Worm (Caenorhabditis elegans) whole organism, L1 larva: ENCODE data around the gene Y37A1B.4.
A peak's percentile ranks its signal among the peaks of the same experiment; 100 is the strongest.

Experiments
- C04F5.9 ChIP-seq: sonication (generic microtip); optimal IDR thresholded peaks from 2 replicates; lab custom pipeline; 2016; ENCODE audit warnings: missing genetic modification characterization, missing compliant biosample characterization
- F16B12.6 ChIP-seq: fragments of 150-350 bp; optimal IDR thresholded peaks from 2 replicates; lab custom pipeline; 2014; ENCODE audit warnings: missing biosample characterization, missing genetic modification characterization
- Y116A8C.19 ChIP-seq: sonication (generic microtip); optimal IDR thresholded peaks from 2 replicates; lab custom pipeline; 2016; ENCODE audit warnings: missing compliant biosample characterization, missing genetic modification characterization, borderline replicate concordance
- aha-1 ChIP-seq: fragments of 150-350 bp; optimal IDR thresholded peaks from 2 replicates; lab custom pipeline; 2014; ENCODE audit warnings: missing biosample characterization, missing genetic modification characterization
- blmp-1 ChIP-seq: fragments of 150-350 bp; optimal IDR thresholded peaks from 2 replicates; lab custom pipeline; 2014; ENCODE audit warnings: missing biosample characterization, missing genetic modification characterization
- ceh-82 ChIP-seq, 3 experiments: fragments of 150-350 bp in 1 of 3; sonication (generic microtip) in 2 of 3; optimal IDR thresholded peaks; 2 replicates each; lab custom pipeline; 2014 to 2017; ENCODE audit warnings: missing biosample characterization in 3 of 3, missing genetic modification characterization in 3 of 3
- ceh-90 ChIP-seq: sonication (generic microtip); optimal IDR thresholded peaks from 2 replicates; lab custom pipeline; 2016; ENCODE audit warnings: missing genetic modification characterization, missing compliant biosample characterization
- ces-1 ChIP-seq: fragments of 150-350 bp; optimal IDR thresholded peaks from 2 replicates; lab custom pipeline; 2014; ENCODE audit warnings: missing biosample characterization, missing genetic modification reagents, missing genetic modification characterization
- dsc-1 ChIP-seq: sonication (generic microtip); optimal IDR thresholded peaks from 2 replicates; lab custom pipeline; 2016; ENCODE audit warnings: mild to moderate bottlenecking, missing genetic modification characterization, missing compliant biosample characterization
- efl-1 ChIP-seq, 4 experiments: fragments of 150-350 bp; optimal IDR thresholded peaks in 3 of 4; peaks in 1 of 4; 1 replicate in 1 of 4; 2 replicates in 3 of 4; lab custom pipeline; 2014; ENCODE audit warnings: missing biosample characterization in 2 of 4, missing genetic modification characterization in 2 of 4, missing genetic modification reagents in 2 of 4
- elt-2 ChIP-seq: sonication (generic microtip); optimal IDR thresholded peaks from 2 replicates; lab custom pipeline; 2016; ENCODE audit warnings: missing genetic modification characterization, mild to moderate bottlenecking, inconsistent platforms, missing compliant biosample characterization, missing genetic modification reagents
- elt-3 ChIP-seq, 6 experiments: fragments of 150-350 bp in 1 of 6; sonication (generic microtip); optimal IDR thresholded peaks; 2 replicates each; lab custom pipeline; 2017 to 2018; ENCODE audit warnings: missing biosample characterization in 6 of 6, missing genetic modification characterization in 6 of 6, inconsistent platforms in 1 of 6
- fkh-10 ChIP-seq: sonication (generic microtip); optimal IDR thresholded peaks from 2 replicates; lab custom pipeline; 2017; ENCODE audit warnings: missing biosample characterization, missing genetic modification reagents, missing genetic modification characterization
- fkh-4 ChIP-seq: sonication (generic microtip); optimal IDR thresholded peaks from 2 replicates; lab custom pipeline; 2016; ENCODE audit warnings: missing compliant biosample characterization, missing genetic modification characterization, borderline replicate concordance
- fkh-8 ChIP-seq: sonication (generic microtip); optimal IDR thresholded peaks from 2 replicates; lab custom pipeline; 2016; ENCODE audit warnings: mild to moderate bottlenecking, missing genetic modification characterization, missing compliant biosample characterization
- fos-1 ChIP-seq: fragments of 150-350 bp; optimal IDR thresholded peaks from 2 replicates; lab custom pipeline; 2014; ENCODE audit warnings: missing biosample characterization, missing genetic modification characterization
- hlh-17 ChIP-seq: fragments of 200-800 bp; sonication (Bioruptor generic); optimal IDR thresholded peaks from 2 replicates; lab custom pipeline; 2018; ENCODE audit warnings: missing genetic modification characterization, mild to moderate bottlenecking, missing compliant biosample characterization, moderate library complexity, borderline replicate concordance
- hlh-4 ChIP-seq: sonication (generic microtip); optimal IDR thresholded peaks from 2 replicates; lab custom pipeline; 2016; ENCODE audit warnings: mild to moderate bottlenecking, missing genetic modification characterization, missing compliant biosample characterization
- lin-14 ChIP-seq: fragments of 200-800 bp; sonication (Bioruptor generic); optimal IDR thresholded peaks from 2 replicates; lab custom pipeline; 2018; ENCODE audit warnings: mild to moderate bottlenecking, missing genetic modification characterization, moderate library complexity, missing compliant biosample characterization
- lin-39 ChIP-seq: fragments of 150-350 bp; optimal IDR thresholded peaks from 2 replicates; lab custom pipeline; 2014; ENCODE audit warnings: missing biosample characterization, missing genetic modification reagents, missing genetic modification characterization
- lir-3 ChIP-seq: sonication (generic microtip); optimal IDR thresholded peaks from 2 replicates; lab custom pipeline; 2016; ENCODE audit warnings: mild to moderate bottlenecking, missing genetic modification characterization, moderate library complexity, missing compliant biosample characterization; ENCODE audit not compliant: poor library complexity
- lsy-2 ChIP-seq, 2 experiments: fragments of 150-350 bp; optimal IDR thresholded peaks; 2 replicates each; lab custom pipeline; 2014; ENCODE audit warnings: missing biosample characterization in 2 of 2, missing genetic modification characterization in 2 of 2
- mab-9 ChIP-seq: fragments of 200-800 bp; sonication (Bioruptor generic); IDR thresholded peaks from 2 replicates; pipeline ENCODE4 v1.3.6; 2022; ENCODE audit warnings: missing genetic modification reagents, missing genetic modification characterization, missing compliant biosample characterization
- mef-2 ChIP-seq: fragments of 150-350 bp; optimal IDR thresholded peaks from 2 replicates; lab custom pipeline; 2014; ENCODE audit warnings: missing biosample characterization, missing genetic modification characterization
- mep-1 ChIP-seq: fragments of 150-350 bp; optimal IDR thresholded peaks from 2 replicates; lab custom pipeline; 2014; ENCODE audit warnings: missing biosample characterization, missing genetic modification characterization
- nhr-11 ChIP-seq: fragments of 150-350 bp; optimal IDR thresholded peaks from 2 replicates; lab custom pipeline; 2014; ENCODE audit warnings: missing biosample characterization, missing genetic modification characterization
- nhr-20 ChIP-seq: sonication (generic microtip); optimal IDR thresholded peaks from 2 replicates; lab custom pipeline; 2016; ENCODE audit warnings: mild to moderate bottlenecking, missing genetic modification characterization, missing compliant biosample characterization
- nhr-47 ChIP-seq: sonication (generic microtip); optimal IDR thresholded peaks from 2 replicates; lab custom pipeline; 2016; ENCODE audit warnings: mild to moderate bottlenecking, missing genetic modification characterization, moderate library complexity, missing compliant biosample characterization
- nhr-71 ChIP-seq: sonication (generic microtip); optimal IDR thresholded peaks from 2 replicates; lab custom pipeline; 2016; ENCODE audit warnings: mild to moderate bottlenecking, missing genetic modification characterization, moderate library complexity, missing compliant biosample characterization
- nhr-76 ChIP-seq: sonication (generic microtip); optimal IDR thresholded peaks from 2 replicates; lab custom pipeline; 2017; ENCODE audit warnings: missing biosample characterization, missing genetic modification characterization
- nhr-84 ChIP-seq: sonication (generic microtip); optimal IDR thresholded peaks from 2 replicates; lab custom pipeline; 2017; ENCODE audit warnings: missing biosample characterization, missing genetic modification characterization
- nhr-90 ChIP-seq: sonication (generic microtip); optimal IDR thresholded peaks from 2 replicates; lab custom pipeline; 2016; ENCODE audit warnings: mild to moderate bottlenecking, missing genetic modification characterization, missing compliant biosample characterization; ENCODE audit not compliant: poor library complexity
- pag-3 ChIP-seq: sonication (generic microtip); optimal IDR thresholded peaks from 2 replicates; lab custom pipeline; 2017; ENCODE audit warnings: missing genetic modification characterization, mild to moderate bottlenecking, missing compliant biosample characterization, antibody characterized with exemption, borderline replicate concordance; ENCODE audit not compliant: insufficient read depth
- pqm-1 ChIP-seq: sonication (generic microtip); optimal IDR thresholded peaks from 3 replicates; lab custom pipeline; 2017; ENCODE audit warnings: missing biosample characterization, missing genetic modification characterization
- snu-23 ChIP-seq: sonication (generic microtip); optimal IDR thresholded peaks from 2 replicates; lab custom pipeline; 2016; ENCODE audit warnings: missing genetic modification characterization, missing compliant biosample characterization
- sptf-1 ChIP-seq: fragments of 150-350 bp; optimal IDR thresholded peaks from 2 replicates; lab custom pipeline; 2014; ENCODE audit warnings: missing biosample characterization, missing genetic modification characterization
- sup-37 ChIP-seq: fragments of 200-800 bp; sonication (Bioruptor generic); optimal IDR thresholded peaks from 2 replicates; lab custom pipeline; 2018; ENCODE audit warnings: mild to moderate bottlenecking, missing genetic modification characterization, missing compliant biosample characterization
- swsn-7 ChIP-seq: sonication (generic microtip); optimal IDR thresholded peaks from 2 replicates; lab custom pipeline; 2016; ENCODE audit warnings: missing genetic modification characterization, missing compliant biosample characterization
- tbx-2 ChIP-seq: sonication (generic microtip); optimal IDR thresholded peaks from 2 replicates; lab custom pipeline; 2016; ENCODE audit warnings: missing genetic modification characterization, missing compliant biosample characterization
- unc-62 ChIP-seq: fragments of 150-350 bp; optimal IDR thresholded peaks from 2 replicates; lab custom pipeline; 2014; ENCODE audit warnings: missing biosample characterization, missing genetic modification reagents, missing genetic modification characterization
- unc-86 ChIP-seq: sonication (generic microtip); optimal IDR thresholded peaks from 2 replicates; lab custom pipeline; 2016; ENCODE audit warnings: missing genetic modification characterization, missing compliant biosample characterization
- vab-15 ChIP-seq: sonication (generic microtip); optimal IDR thresholded peaks from 2 replicates; lab custom pipeline; 2017; ENCODE audit warnings: missing genotype, mild to moderate bottlenecking, missing genetic modification characterization, missing compliant biosample characterization
- ztf-11 ChIP-seq, 2 experiments: sonication (generic microtip); optimal IDR thresholded peaks; 2 replicates each; lab custom pipeline; 2016 to 2017; ENCODE audit warnings: missing genetic modification characterization in 2 of 2, missing biosample characterization in 1 of 2, missing compliant biosample characterization in 1 of 2
- ztf-4 ChIP-seq: fragments of 150-350 bp; optimal IDR thresholded peaks from 2 replicates; lab custom pipeline; 2014; ENCODE audit warnings: missing biosample characterization, missing genetic modification characterization

Y37A1B.4 gene

DNA sequence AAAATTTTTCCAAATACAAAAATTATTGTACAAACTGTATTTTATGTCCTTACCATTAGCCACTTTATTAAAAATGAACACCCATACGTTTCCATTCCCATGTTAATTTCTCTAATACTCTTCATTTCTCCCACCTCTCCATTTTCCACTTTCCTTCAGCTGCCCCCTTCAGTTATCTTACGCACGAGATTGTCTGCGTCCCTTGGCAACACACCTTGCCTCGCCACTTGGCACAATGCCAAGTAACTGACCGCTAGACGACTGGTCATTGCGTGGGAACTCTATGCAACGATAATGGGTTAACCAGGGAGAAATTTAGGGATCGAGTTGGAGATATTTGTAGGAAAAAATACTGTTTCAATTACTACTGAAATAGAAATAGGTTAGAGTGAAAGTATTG is 13.7 kb downstream of the Y37A1B.4 start:
- TF ChIP-seq ceh-90 (tag; lab: Kevin White, UChicago) (no peak), pqm-1 (tag; lab: Kevin White, UChicago) (no peak), nhr-84 (tag; lab: Kevin White, UChicago) (no peak), nhr-20 (tag; lab: Kevin White, UChicago) (peak; percentile 0), efl-1 (optimal IDR thresholded peaks at IDR 0.05; lab: Kevin White, UChicago) (no peak), efl-1 (GFP tag; optimal IDR thresholded peaks at IDR 0.05 in 1 of 2; lab: Kevin White, UChicago) (peak in 1 of 2 experiments; percentile 64), unc-62 (no peak), snu-23 (GFP tag; lab: Kevin White, UChicago) (peak; percentile 3), nhr-47 (tag; lab: Kevin White, UChicago) (peak; percentile 10), sptf-1 (tag; lab: Kevin White, UChicago) (no peak), sup-37 (GFP tag; lab: Kevin White, UChicago) (no peak), ceh-82 (tag; optimal IDR thresholded peaks at IDR 0.05; lab: Kevin White, UChicago) (no peak), pag-3 (tag; lab: Kevin White, UChicago) (no peak), mab-9 (no peak), hlh-17 (GFP tag; lab: Kevin White, UChicago) (no peak), lin-14 (GFP tag; lab: Kevin White, UChicago) (no peak), tbx-2 (tag; lab: Kevin White, UChicago) (no peak), lin-39 (tag; lab: Kevin White, UChicago) (no peak), ztf-4 (tag; lab: Kevin White, UChicago) (no peak), hlh-4 (tag; lab: Kevin White, UChicago) (no peak), nhr-90 (tag; lab: Kevin White, UChicago) (no peak), nhr-76 (no peak), fkh-10 (GFP tag; lab: Kevin White, UChicago) (no peak), ztf-11 (tag; optimal IDR thresholded peaks at IDR 0.05; lab: Kevin White, UChicago) (peak in 1 of 2 experiments; percentile 42), nhr-11 (tag; lab: Kevin White, UChicago) (no peak), lir-3 (tag; lab: Kevin White, UChicago) (no peak), fkh-4 (tag; lab: Kevin White, UChicago) (no peak), dsc-1 (tag; lab: Kevin White, UChicago) (no peak), aha-1 (tag; lab: Kevin White, UChicago) (no peak), fkh-8 (tag; lab: Kevin White, UChicago) (peak; percentile 69), swsn-7 (peak; percentile 12), F16B12.6 (tag; lab: Kevin White, UChicago) (no peak), elt-3 (tag; optimal IDR thresholded peaks at IDR 0.05; lab: Kevin White, UChicago) (no peak), unc-86 (peak; percentile 31), lsy-2 (tag; optimal IDR thresholded peaks at IDR 0.05; lab: Kevin White, UChicago) (no peak), mep-1 (tag; lab: Kevin White, UChicago) (no peak), C04F5.9 (no peak), blmp-1 (tag; lab: Kevin White, UChicago) (peak; percentile 12), vab-15 (tag; lab: Kevin White, UChicago) (no peak), Y116A8C.19 (tag; lab: Kevin White, UChicago) (no peak), ces-1 (GFP tag; lab: Kevin White, UChicago) (no peak), fos-1 (tag; lab: Kevin White, UChicago) (no peak), elt-2 (tag; lab: Kevin White, UChicago) (no peak), mef-2 (tag; lab: Kevin White, UChicago) (no peak), nhr-71 (tag; lab: Kevin White, UChicago) (peak; percentile 41)
